Worm (Caenorhabditis elegans) whole organism, L4 larva: Measurements from ENCODE around the gene C05A9.2.

Source experiments
- D1046.2 ChIP-seq: fragments of 200-800 bp; sonication (Bioruptor generic); IDR thresholded peaks from 2 replicates; pipeline ENCODE4 v1.3.6; 2022; ENCODE audit warnings: missing genetic modification characterization, missing compliant biosample characterization
- F26F4.8 ChIP-seq: fragments of 200-800 bp; sonication (Bioruptor generic); conservative IDR thresholded peaks from 2 replicates; pipeline ENCODE4 v1.3.6; 2022; ENCODE audit warnings: missing genetic modification characterization, missing compliant biosample characterization
- aha-1 ChIP-seq: fragments of 150-350 bp; peaks from one replicate; lab custom pipeline; 2014; ENCODE audit warnings: missing biosample characterization, missing genetic modification characterization
- aly-2 ChIP-seq: sonication (generic microtip); optimal IDR thresholded peaks from 2 replicates; lab custom pipeline; 2018; ENCODE audit warnings: missing biosample characterization, missing genetic modification characterization
- ceh-82 ChIP-seq: sonication (generic microtip); optimal IDR thresholded peaks from 2 replicates; lab custom pipeline; 2017; ENCODE audit warnings: missing biosample characterization, missing genetic modification characterization
- cey-2 ChIP-seq: sonication (generic microtip); optimal IDR thresholded peaks from 3 replicates; lab custom pipeline; 2017; ENCODE audit warnings: missing genetic modification characterization, mild to moderate bottlenecking, missing compliant biosample characterization, antibody characterized with exemption, borderline replicate concordance; ENCODE audit not compliant: insufficient read depth
- ctbp-1 ChIP-seq: fragments of 200-800 bp; sonication (Bioruptor generic); IDR thresholded peaks from 2 replicates; pipeline ENCODE4 v1.3.6; 2022; ENCODE audit warnings: missing genetic modification reagents, missing genetic modification characterization, missing compliant biosample characterization
- dmd-6 ChIP-seq: fragments of 200-800 bp; sonication (Bioruptor generic); IDR thresholded peaks from 2 replicates; pipeline ENCODE4 v1.3.6; 2022; ENCODE audit warnings: missing genetic modification reagents, missing genetic modification characterization, missing compliant biosample characterization
- dmd-9 ChIP-seq: fragments of 200-800 bp; sonication (Bioruptor generic); IDR thresholded peaks from 2 replicates; pipeline ENCODE4 v1.3.6; 2022; ENCODE audit warnings: missing genetic modification reagents, missing genetic modification characterization, missing compliant biosample characterization
- egl-27 ChIP-seq: sonication (generic microtip); optimal IDR thresholded peaks from 3 replicates; lab custom pipeline; 2017; ENCODE audit warnings: missing biosample characterization, missing genetic modification reagents, missing genetic modification characterization
- lin-1 ChIP-seq: fragments of 200-800 bp; sonication (Bioruptor generic); IDR thresholded peaks from 2 replicates; pipeline ENCODE4 v1.3.6; 2022; ENCODE audit warnings: missing genetic modification reagents, missing genetic modification characterization, missing compliant biosample characterization
- lin-39 ChIP-seq: fragments of 150-350 bp; optimal IDR thresholded peaks from 2 replicates; lab custom pipeline; 2014; ENCODE audit warnings: missing biosample characterization, missing genetic modification reagents, missing genetic modification characterization
- lsy-2 ChIP-seq, 2 experiments: fragments of 150-350 bp in 1 of 2; sonication (generic microtip) in 1 of 2; optimal IDR thresholded peaks; 2 replicates each; lab custom pipeline; 2014 to 2017; ENCODE audit warnings: missing biosample characterization in 2 of 2, missing genetic modification characterization in 2 of 2
- madf-5 ChIP-seq, 2 experiments: fragments of 200-800 bp; sonication (Bioruptor generic); IDR thresholded peaks; 2 replicates each; pipeline ENCODE4 v1.3.6; 2022; ENCODE audit warnings: missing compliant biosample characterization in 2 of 2, missing genetic modification characterization in 2 of 2
- mes-2 ChIP-seq: sonication (generic microtip); optimal IDR thresholded peaks from 2 replicates; lab custom pipeline; 2016; ENCODE audit warnings: missing genotype, mild to moderate bottlenecking, missing genetic modification characterization, missing compliant biosample characterization; ENCODE audit not compliant: poor library complexity, severe bottlenecking
- nhr-102 ChIP-seq: sonication (generic microtip); optimal IDR thresholded peaks from 2 replicates; lab custom pipeline; 2016; ENCODE audit warnings: mild to moderate bottlenecking, missing genetic modification characterization, moderate library complexity, missing compliant biosample characterization
- nhr-28 ChIP-seq: fragments of 150-350 bp; optimal IDR thresholded peaks from 2 replicates; lab custom pipeline; 2014; ENCODE audit warnings: missing biosample characterization, missing genetic modification characterization
- nhr-41 ChIP-seq: fragments of 200-800 bp; sonication (Bioruptor generic); IDR thresholded peaks from 2 replicates; pipeline ENCODE4 v1.3.6; 2022; ENCODE audit warnings: missing genetic modification reagents, missing genetic modification characterization, missing compliant biosample characterization
- nhr-76 ChIP-seq: fragments of 150-350 bp; optimal IDR thresholded peaks from 2 replicates; lab custom pipeline; 2014; ENCODE audit warnings: missing biosample characterization, missing genetic modification characterization
- php-3 ChIP-seq: fragments of 200-800 bp; sonication (Bioruptor generic); IDR thresholded peaks from 2 replicates; pipeline ENCODE4 v1.3.6; 2022; ENCODE audit warnings: missing genetic modification reagents, missing genetic modification characterization, missing compliant biosample characterization
- pqm-1 ChIP-seq: sonication (generic microtip); optimal IDR thresholded peaks from 2 replicates; lab custom pipeline; 2017; ENCODE audit warnings: missing biosample characterization, missing genetic modification characterization
- rbr-2 ChIP-seq: sonication (generic microtip); optimal IDR thresholded peaks from 2 replicates; lab custom pipeline; 2016; ENCODE audit warnings: missing genotype, missing genetic modification characterization, missing compliant biosample characterization
- sdz-12 ChIP-seq: fragments of 200-800 bp; sonication (Bioruptor generic); optimal IDR thresholded peaks from 2 replicates; lab custom pipeline; 2018; ENCODE audit warnings: mild to moderate bottlenecking, missing genetic modification characterization, missing compliant biosample characterization
- skn-1 ChIP-seq: fragments of 150-350 bp; optimal IDR thresholded peaks from 2 replicates; lab custom pipeline; 2014; ENCODE audit warnings: missing biosample characterization, missing genetic modification characterization
- snpc-1.2 ChIP-seq: fragments of 200-800 bp; sonication (Bioruptor generic); IDR thresholded peaks from 2 replicates; pipeline ENCODE4 v1.3.6; 2022; ENCODE audit warnings: missing genetic modification reagents, missing genetic modification characterization, missing compliant biosample characterization
- tra-1 ChIP-seq: fragments of 200-800 bp; sonication (Bioruptor generic); IDR thresholded peaks from 2 replicates; pipeline ENCODE4 v1.3.6; 2022; ENCODE audit warnings: missing genetic modification reagents, missing genetic modification characterization, missing compliant biosample characterization
- unc-39 ChIP-seq: sonication (generic microtip); optimal IDR thresholded peaks from 2 replicates; lab custom pipeline; 2017; ENCODE audit warnings: missing biosample characterization, missing genetic modification characterization
- unc-62 ChIP-seq, 3 experiments: fragments of 150-350 bp in 1 of 3; sonication (generic microtip); optimal IDR thresholded peaks in 2 of 3; peaks in 1 of 3; 1 replicate in 1 of 3; 2 replicates in 2 of 3; lab custom pipeline; 2014 to 2017; ENCODE audit warnings: missing biosample characterization in 3 of 3, missing genetic modification characterization in 3 of 3, missing genetic modification reagents in 3 of 3, missing genotype in 1 of 3
- vab-7 ChIP-seq: fragments of 200-800 bp; sonication (Bioruptor generic); IDR thresholded peaks from 2 replicates; pipeline ENCODE4 v1.3.6; 2022; ENCODE audit warnings: missing genetic modification reagents, missing genetic modification characterization, missing compliant biosample characterization
- zip-11 ChIP-seq: fragments of 200-800 bp; sonication (Bioruptor generic); IDR thresholded peaks from 2 replicates; pipeline ENCODE4 v1.3.6; 2022; ENCODE audit warnings: missing genetic modification characterization, missing compliant biosample characterization
- zip-2 ChIP-seq: fragments of 150-350 bp; optimal IDR thresholded peaks from 2 replicates; lab custom pipeline; 2014; ENCODE audit warnings: missing biosample characterization, missing genetic modification characterization
- ztf-11 ChIP-seq: fragments of 150-350 bp; optimal IDR thresholded peaks from 2 replicates; lab custom pipeline; 2014; ENCODE audit warnings: missing biosample characterization, missing genetic modification characterization

Gene C05A9.2

DNA sequence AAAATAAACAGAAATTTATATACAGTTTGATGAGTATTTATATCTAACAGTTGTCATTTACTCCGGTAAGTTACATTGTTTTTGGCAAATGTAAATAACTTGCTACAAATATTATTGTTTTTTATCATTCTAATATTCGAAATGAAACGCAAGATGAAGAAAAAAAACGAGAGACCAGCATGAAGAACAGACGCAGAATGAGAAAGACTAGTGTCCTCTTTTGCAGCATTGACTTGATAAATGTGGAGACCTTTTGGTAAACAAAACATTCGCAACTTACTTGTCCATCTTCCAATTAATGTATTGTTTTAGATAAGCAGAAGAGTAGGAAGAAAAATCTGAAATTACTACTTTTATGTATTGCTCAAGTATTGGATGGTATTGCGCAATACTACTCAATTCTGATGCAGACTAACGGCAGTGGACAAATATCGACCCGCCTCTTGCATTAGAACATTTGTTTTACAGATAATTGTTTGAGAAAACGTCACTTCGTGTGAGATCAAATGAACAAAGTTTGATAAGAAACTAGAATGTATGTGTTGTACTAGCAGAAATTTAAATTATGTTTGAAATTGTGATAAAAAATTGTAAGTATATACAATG lies 32.8 kb upstream of the C05A9.2 start, which contains the start of gene pgp-6 (continued):
- TF ChIP-seq nhr-28 (tag; lab: Kevin White, UChicago) (peak; percentile 55), pqm-1 (peak; percentile 72), lsy-2 (tag; optimal IDR thresholded peaks at IDR 0.05; lab: Kevin White, UChicago) (no peak), ctbp-1 (GFP tag; lab: Robert Waterston, UW) (no peak), zip-2 (peak; percentile 89), aly-2 (tag; lab: Kevin White, UChicago) (no peak), aha-1 (tag; lab: Kevin White, UChicago) (peak; percentile 80), zip-11 (no peak), sdz-12 (GFP tag; lab: Kevin White, UChicago) (no peak), nhr-102 (tag; lab: Kevin White, UChicago) (no peak), unc-62 (GFP tag; optimal IDR thresholded peaks at IDR 0.05 in 1 of 2; lab: Kevin White, UChicago) (peak in 1 of 2 experiments; percentile 69), unc-62 (tag; optimal IDR thresholded peaks at IDR 0.05; lab: Kevin White, UChicago) (no peak), lin-39 (tag; lab: Kevin White, UChicago) (no peak), egl-27 (tag; lab: Kevin White, UChicago) (no peak), vab-7 (no peak), mes-2 (tag; lab: Kevin White, UChicago) (no peak), madf-5 (GFP tag; IDR thresholded peaks at IDR 0.05; lab: Robert Waterston, UW) (no peak), D1046.2 (GFP tag; lab: Robert Waterston, UW) (no peak), nhr-76 (tag; lab: Kevin White, UChicago) (no peak), php-3 (GFP tag; lab: Robert Waterston, UW) (no peak), ceh-82 (tag; lab: Kevin White, UChicago) (no peak), tra-1 (no peak), dmd-6 (no peak)

DNA sequence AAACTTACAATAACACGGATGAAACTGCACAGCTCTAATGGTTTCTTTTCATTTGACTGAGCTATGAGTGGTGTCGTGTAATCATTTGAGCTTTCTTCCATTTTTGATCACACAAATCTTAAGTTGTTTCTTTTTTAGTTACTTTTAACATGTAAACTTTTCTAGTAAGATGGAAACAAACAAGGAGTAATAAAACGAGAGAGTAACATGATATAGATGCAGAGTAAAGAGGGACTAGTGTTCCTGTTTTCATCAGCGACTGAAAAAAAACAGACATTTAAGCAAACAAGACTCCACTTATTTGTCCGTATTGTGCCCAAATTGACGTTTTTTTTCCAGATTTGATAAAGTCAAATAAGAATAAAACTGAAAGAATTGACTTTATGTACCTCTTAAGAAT lies 25.7 kb upstream of the C05A9.2 start, which contains the start of gene pgp-7:
Gene pgp-7 (minus strand): TSS at position 101 of the 400 bp plus-strand sequence.
- TF ChIP-seq F26F4.8 (GFP tag; lab: Robert Waterston, UW) (no peak), unc-62 (GFP tag; optimal IDR thresholded peaks at IDR 0.05 in 1 of 2; lab: Kevin White, UChicago) (peak in 1 of 2 experiments; percentile 20), unc-62 (tag; optimal IDR thresholded peaks at IDR 0.05; lab: Kevin White, UChicago) (no peak), D1046.2 (GFP tag; lab: Robert Waterston, UW) (no peak), dmd-6 (no peak)
- TF ChIP-seq, all 104 proteins: peak for 1

ce11 chrX:10864322-10864721 lies 19.8 kb upstream of the C05A9.2 start, which contains the start of gene pgp-8:
Gene pgp-8 (minus strand): TSS chrX:10864422.
- TF ChIP-seq lin-1 (GFP tag; lab: Robert Waterston, UW) (no peak), dmd-6 (peak; percentile 39), skn-1 (tag; lab: Kevin White, UChicago) (no peak), snpc-1.2 (no peak), ztf-11 (tag; lab: Kevin White, UChicago) (no peak), F26F4.8 (GFP tag; lab: Robert Waterston, UW) (no peak), rbr-2 (no peak)

- TF ChIP-seq dmd-9 (no peak), cey-2 (no peak), zip-11 (no peak), nhr-41 (GFP tag; lab: Robert Waterston, UW) (no peak), aha-1 (tag; lab: Kevin White, UChicago) (peak; percentile 96), ctbp-1 (GFP tag; lab: Robert Waterston, UW) (no peak), unc-39 (tag; lab: Kevin White, UChicago) (no peak), egl-27 (tag; lab: Kevin White, UChicago) (no peak), unc-62 (GFP tag; optimal IDR thresholded peaks at IDR 0.05 in 1 of 2; lab: Kevin White, UChicago) (peak in 1 of 2 experiments; percentile 81), unc-62 (tag; optimal IDR thresholded peaks at IDR 0.05; lab: Kevin White, UChicago) (no peak)
- TF ChIP-seq, all 104 proteins: peak for 2
Observed at ce11 chrX:10862582-10862981, 18.1 kb upstream of the C05A9.2 start.
